Worm (Caenorhabditis elegans) whole organism, L3 larva: Measurements from ENCODE around the gene disl-2.

Experiments used
- fos-1 ChIP-seq: fragments of 150-350 bp; optimal IDR thresholded peaks from 2 replicates; lab custom pipeline; 2014; ENCODE audit warnings: missing biosample characterization, missing genetic modification characterization
- mdl-1 ChIP-seq: fragments of 150-350 bp; optimal IDR thresholded peaks from 2 replicates; lab custom pipeline; 2014; ENCODE audit warnings: missing biosample characterization, missing genetic modification characterization
- nfya-1 ChIP-seq: sonication (generic microtip); optimal IDR thresholded peaks from 2 replicates; lab custom pipeline; 2017; ENCODE audit warnings: missing genetic modification characterization, mild to moderate bottlenecking, missing compliant biosample characterization, antibody characterized with exemption, moderate library complexity; ENCODE audit not compliant: insufficient read depth
- nhr-12 ChIP-seq: fragments of 150-350 bp; optimal IDR thresholded peaks from 2 replicates; lab custom pipeline; 2014; ENCODE audit warnings: missing biosample characterization, missing genetic modification characterization
- nhr-43 ChIP-seq: sonication (generic microtip); optimal IDR thresholded peaks from 2 replicates; lab custom pipeline; 2016; ENCODE audit warnings: mild to moderate bottlenecking, missing genetic modification characterization, missing compliant biosample characterization; ENCODE audit not compliant: poor library complexity, severe bottlenecking
- nhr-76 ChIP-seq: fragments of 150-350 bp; sonication (generic microtip); optimal IDR thresholded peaks from 5 replicates; lab custom pipeline; 2014; ENCODE audit warnings: missing biosample characterization, missing genetic modification characterization
- skn-1 ChIP-seq: fragments of 150-350 bp; optimal IDR thresholded peaks from 2 replicates; lab custom pipeline; 2014; ENCODE audit warnings: missing biosample characterization, missing genetic modification characterization
- unc-62 ChIP-seq: fragments of 150-350 bp; sonication (generic microtip); optimal IDR thresholded peaks from 4 replicates; lab custom pipeline; 2014; ENCODE audit warnings: missing biosample characterization, missing genetic modification reagents, missing genetic modification characterization
- ztf-11 ChIP-seq: fragments of 150-350 bp; optimal IDR thresholded peaks from 2 replicates; lab custom pipeline; 2014; ENCODE audit warnings: missing biosample characterization, missing genetic modification characterization

DNA sequence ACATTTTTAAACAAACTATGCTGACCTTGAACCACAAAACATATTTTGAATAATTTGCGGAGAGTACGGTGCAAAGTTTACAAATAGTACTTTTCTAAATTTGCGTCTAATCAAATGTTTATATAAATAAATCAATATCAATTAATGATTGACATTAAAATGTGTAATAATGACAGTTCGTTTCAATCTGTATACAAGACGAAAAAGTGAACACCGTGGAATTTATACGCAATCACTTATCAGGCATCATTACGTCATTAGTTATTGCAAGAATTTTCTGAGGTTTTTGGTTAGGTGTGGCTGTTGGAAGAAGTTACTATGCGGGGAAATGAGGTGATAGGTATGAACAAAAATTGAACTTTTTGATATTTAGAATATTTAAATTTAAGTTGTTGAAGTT lies 15.9 kb upstream of the disl-2 start:
- TF ChIP-seq mdl-1 = no peak
- no peak for TF ChIP-seq nhr-12
- no peak for TF ChIP-seq ztf-11
- no peak for TF ChIP-seq fos-1
- no peak for TF ChIP-seq nhr-76 (tag; lab: Kevin White, UChicago)
- TF ChIP-seq nfya-1 (tag; lab: Kevin White, UChicago) = no peak
- TF ChIP-seq skn-1 (tag; lab: Kevin White, UChicago) = no peak
- TF ChIP-seq unc-62 (GFP tag; lab: Kevin White, UChicago) = no peak
- TF ChIP-seq nhr-43 (tag; lab: Kevin White, UChicago) = no peak
